Worm (Caenorhabditis elegans): ENCODE results near the gene cec-3.
A peak's percentile ranks its signal among the peaks of the same experiment; 100 is the strongest.

The cec-3 gene

DNA sequence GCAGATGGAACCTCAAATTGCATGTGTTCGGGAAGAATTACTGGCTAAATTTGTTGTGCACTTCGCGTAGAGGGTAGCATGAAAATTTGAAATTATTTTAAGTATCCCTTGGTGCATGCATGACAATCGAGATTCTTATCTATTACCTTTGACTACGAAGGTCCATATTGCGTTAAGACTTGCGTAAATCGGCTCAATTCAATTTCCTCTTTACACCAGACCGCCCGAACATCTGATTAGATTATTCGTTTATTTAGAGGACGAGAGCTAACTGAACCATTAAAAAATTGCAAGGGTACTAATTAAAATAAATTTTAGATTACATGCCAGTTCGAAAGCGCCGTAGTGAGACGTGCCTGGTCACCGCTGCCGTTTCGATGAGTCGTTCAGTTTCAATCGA is 39.8 kb downstream of the cec-3 start:
- TF ChIP-seq nhr-2 (tag; optimal IDR thresholded peaks at IDR 0.05): peak; percentile 36
- no peak for TF ChIP-seq tbx-8 (GFP tag; optimal IDR thresholded peaks at IDR 0.05)
- peak; percentile 9 for TF ChIP-seq cnd-1 (tag; optimal IDR thresholded peaks at IDR 0.05)
- TF ChIP-seq M03D4.4 (tag; optimal IDR thresholded peaks at IDR 0.05): no peak
- peak; percentile 87 for TF ChIP-seq ces-1 (GFP tag; optimal IDR thresholded peaks at IDR 0.05)
- TF ChIP-seq mab-5 (tag; optimal IDR thresholded peaks at IDR 0.05): no peak

ce11 chrII:7816163-7816776 is 41.1 kb downstream of the cec-3 start, which contains the start of gene cki-2:
Gene cki-2, plus strand, starts transcription at chrII:7816499.
- TF ChIP-seq unc-62 (GFP tag; optimal IDR thresholded peaks at IDR 0.05): no peak
- TF ChIP-seq ces-1 (GFP tag; optimal IDR thresholded peaks at IDR 0.05): peak; percentile 71
- TF ChIP-seq lin-13 (tag; optimal IDR thresholded peaks at IDR 0.05): no peak
- no peak for TF ChIP-seq sem-2 (GFP tag; optimal IDR thresholded peaks at IDR 0.05)
- peak; percentile 22 for TF ChIP-seq mep-1 (tag; optimal IDR thresholded peaks at IDR 0.05)

DNA sequence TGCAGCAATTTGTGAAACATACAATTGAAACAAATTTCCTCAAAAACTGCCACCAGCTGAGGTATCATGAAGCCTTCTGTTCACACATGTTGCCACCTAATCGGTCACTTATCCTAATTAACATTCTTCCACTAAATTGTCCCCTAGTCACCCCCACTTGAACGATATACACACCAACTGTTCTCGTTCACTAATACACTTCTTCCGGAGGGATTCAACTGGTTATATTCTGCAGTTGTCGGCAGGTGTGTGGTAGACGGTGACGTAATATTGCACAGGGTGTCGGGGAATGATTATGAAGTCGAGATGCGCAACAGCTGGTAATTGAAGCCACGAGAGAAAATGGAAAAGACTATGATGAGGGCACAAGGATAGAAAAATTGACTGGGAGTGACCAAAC is 42.0 kb downstream of the cec-3 start:
- TF ChIP-seq zip-8 (tag; optimal IDR thresholded peaks at IDR 0.05) (peak; percentile 77), nhr-12 (tag; optimal IDR thresholded peaks at IDR 0.05) (no peak), ces-1 (GFP tag; optimal IDR thresholded peaks at IDR 0.05) (peak; percentile 23), cnd-1 (tag; optimal IDR thresholded peaks at IDR 0.05) (peak; percentile 71), mls-2 (tag; optimal IDR thresholded peaks at IDR 0.05) (peak; percentile 30), hlh-1 (tag; optimal IDR thresholded peaks at IDR 0.05) (peak; percentile 96), lin-32 (GFP tag; optimal IDR thresholded peaks at IDR 0.05) (peak; percentile 98), unc-62 (GFP tag; optimal IDR thresholded peaks at IDR 0.05) (peak; percentile 11), drap-1 (GFP tag; optimal IDR thresholded peaks at IDR 0.05) (no peak), nhr-76 (tag; optimal IDR thresholded peaks at IDR 0.05) (no peak), unc-120 (tag; optimal IDR thresholded peaks at IDR 0.05; ENCODE audit: poor library complexity, severe bottlenecking) (no peak), M03D4.4 (tag; optimal IDR thresholded peaks at IDR 0.05) (no peak), pha-4 (tag; optimal IDR thresholded peaks at IDR 0.05) (no peak), elt-3 (tag; optimal IDR thresholded peaks at IDR 0.05) (no peak), nhr-2 (tag; optimal IDR thresholded peaks at IDR 0.05) (peak; percentile 97), elt-1 (tag; optimal IDR thresholded peaks at IDR 0.05; ENCODE audit: borderline replicate concordance, insufficient read depth) (no peak), ceh-39 (tag; optimal IDR thresholded peaks at IDR 0.05) (no peak), snpc-4 (tag; optimal IDR thresholded peaks at IDR 0.05) (no peak)

DNA sequence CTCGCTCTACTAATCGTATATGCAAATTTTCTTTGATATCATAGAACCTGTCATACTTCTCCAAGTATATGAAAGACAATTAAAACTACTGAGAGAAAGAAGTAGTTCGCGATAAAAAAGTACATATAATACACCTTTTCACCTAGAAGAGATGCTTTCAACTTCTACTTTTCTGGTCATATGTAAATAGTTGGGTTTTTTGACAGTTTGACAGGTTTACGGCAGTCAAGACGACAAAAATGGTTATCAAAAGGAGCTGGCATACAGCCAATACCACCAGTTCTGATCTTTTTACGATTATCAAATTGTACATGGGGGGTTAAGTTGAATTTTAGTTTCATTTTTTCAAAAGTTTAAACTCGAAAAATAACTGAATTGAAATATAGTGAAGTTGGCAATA is 42.5 kb downstream of the cec-3 start:
- TF ChIP-seq ceh-83 (GFP tag; optimal IDR thresholded peaks at IDR 0.05): no peak
- no peak for TF ChIP-seq cnd-1 (tag; optimal IDR thresholded peaks at IDR 0.05)
- no peak for TF ChIP-seq ceh-43 (GFP tag; optimal IDR thresholded peaks at IDR 0.05)
- no peak for TF ChIP-seq nhr-28 (tag; optimal IDR thresholded peaks at IDR 0.05)
- no peak for TF ChIP-seq elt-3 (tag; optimal IDR thresholded peaks at IDR 0.05)
- TF ChIP-seq nhr-2 (tag; optimal IDR thresholded peaks at IDR 0.05): no peak
- TF ChIP-seq lin-32 (GFP tag; optimal IDR thresholded peaks at IDR 0.05): no peak
- no peak for TF ChIP-seq ceh-39 (tag; optimal IDR thresholded peaks at IDR 0.05)
- no peak for TF ChIP-seq ham-2 (GFP tag; optimal IDR thresholded peaks at IDR 0.05)
- TF ChIP-seq lin-13 (tag; optimal IDR thresholded peaks at IDR 0.05): no peak

DNA sequence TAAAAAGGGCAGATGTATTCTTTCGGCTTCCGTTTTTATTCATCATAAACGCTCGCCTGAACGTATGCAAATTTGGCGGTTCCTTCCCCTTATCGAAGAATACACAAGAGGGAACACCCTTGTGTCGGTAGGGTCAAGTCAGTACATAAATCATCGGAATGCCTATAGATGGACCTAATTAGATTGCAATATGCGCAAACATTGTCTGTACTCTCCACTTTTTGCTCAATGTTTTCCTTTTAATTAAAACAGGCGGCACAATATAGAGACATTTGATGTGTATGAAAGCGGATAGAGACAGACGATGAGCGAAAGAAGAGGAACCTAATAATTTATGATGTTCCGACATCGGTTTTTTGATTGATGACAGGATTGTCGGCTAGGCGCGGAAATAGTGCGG is 43.2 kb downstream of the cec-3 start:
- TF ChIP-seq mep-1 (tag; optimal IDR thresholded peaks at IDR 0.05) (no peak), mab-5 (tag; optimal IDR thresholded peaks at IDR 0.05) (peak; percentile 13), ceh-43 (GFP tag; optimal IDR thresholded peaks at IDR 0.05) (peak; percentile 57), hlh-1 (tag; optimal IDR thresholded peaks at IDR 0.05) (no peak), cnd-1 (tag; optimal IDR thresholded peaks at IDR 0.05) (no peak), unc-120 (tag; optimal IDR thresholded peaks at IDR 0.05; ENCODE audit: poor library complexity, severe bottlenecking) (no peak), elt-1 (tag; optimal IDR thresholded peaks at IDR 0.05; ENCODE audit: borderline replicate concordance, insufficient read depth) (peak; percentile 28), unc-39 (tag; optimal IDR thresholded peaks at IDR 0.05) (no peak), ham-2 (GFP tag; optimal IDR thresholded peaks at IDR 0.05) (peak; percentile 38), bed-3 (GFP tag; optimal IDR thresholded peaks at IDR 0.05) (no peak), blmp-1 (tag; optimal IDR thresholded peaks at IDR 0.05) (no peak), tbx-8 (GFP tag; optimal IDR thresholded peaks at IDR 0.05) (no peak), nhr-76 (tag; optimal IDR thresholded peaks at IDR 0.05) (no peak), nhr-237 (tag; optimal IDR thresholded peaks at IDR 0.05) (no peak), lin-13 (tag; optimal IDR thresholded peaks at IDR 0.05) (no peak), drap-1 (GFP tag; optimal IDR thresholded peaks at IDR 0.05) (no peak), sptf-1 (tag; optimal IDR thresholded peaks at IDR 0.05) (peak; percentile 55), ceh-83 (GFP tag; optimal IDR thresholded peaks at IDR 0.05) (no peak), lsy-2 (tag; optimal IDR thresholded peaks at IDR 0.05) (no peak), lin-32 (GFP tag; optimal IDR thresholded peaks at IDR 0.05) (no peak), zip-8 (tag; optimal IDR thresholded peaks at IDR 0.05) (no peak), pha-4 (tag; optimal IDR thresholded peaks at IDR 0.05) (peak; percentile 43), elt-3 (tag; optimal IDR thresholded peaks at IDR 0.05) (no peak), snpc-4 (tag; optimal IDR thresholded peaks at IDR 0.05) (no peak), M03D4.4 (tag; optimal IDR thresholded peaks at IDR 0.05) (no peak), unc-62 (GFP tag; optimal IDR thresholded peaks at IDR 0.05) (peak; percentile 93), nhr-2 (tag; optimal IDR thresholded peaks at IDR 0.05) (peak; percentile 98), ztf-11 (tag; optimal IDR thresholded peaks at IDR 0.05) (peak; percentile 45), sem-2 (GFP tag; optimal IDR thresholded peaks at IDR 0.05) (no peak), mls-2 (tag; optimal IDR thresholded peaks at IDR 0.05) (peak; percentile 87), nhr-28 (tag; optimal IDR thresholded peaks at IDR 0.05) (no peak), ceh-39 (tag; optimal IDR thresholded peaks at IDR 0.05) (no peak), flh-1 (GFP tag; optimal IDR thresholded peaks at IDR 0.05) (no peak), nhr-12 (tag; optimal IDR thresholded peaks at IDR 0.05) (no peak), ces-1 (GFP tag; optimal IDR thresholded peaks at IDR 0.05) (peak; percentile 67)

All from whole organism, mixed stage, embryonic.